Fruit fly (Drosophila melanogaster) whole organism, embryonic: ENCODE measurements around the gene Ifrd1.

ENCODE experiments used
- Abd-B ChIP-seq: fragments of 200-800 bp; sonication (Bioruptor generic); optimal IDR thresholded peaks from 2 replicates; lab custom pipeline; 2018; ENCODE audit warnings: missing biosample characterization, mild to moderate bottlenecking, missing genetic modification characterization, moderate library complexity
- Aef1 ChIP-seq: fragments of 200-800 bp; sonication (Bioruptor generic); IDR thresholded peaks from 3 replicates; pipeline ENCODE4 v1.3.6; 2022; ENCODE audit warnings: missing biosample characterization, missing genetic modification characterization
- Asciz ChIP-seq: fragments of 200-800 bp; sonication (Bioruptor generic); optimal IDR thresholded peaks from 2 replicates; lab custom pipeline; 2017; ENCODE audit warnings: missing biosample characterization, mild to moderate bottlenecking, missing genetic modification characterization, missing genetic modification reagents
- Awh ChIP-seq: fragments of 200-800 bp; sonication (Bioruptor generic); IDR thresholded peaks from 2 replicates; pipeline ENCODE4, ENCODE4 v1.3.6; 2022; ENCODE audit warnings: missing biosample characterization, missing genetic modification characterization
- CG10147 ChIP-seq: fragments of 200-800 bp; sonication (Bioruptor generic); optimal IDR thresholded peaks from 2 replicates; lab custom pipeline; 2019; ENCODE audit warnings: missing biosample characterization, mild to moderate bottlenecking, missing genetic modification characterization, moderate library complexity
- CG10462 ChIP-seq: fragments of 200-800 bp; sonication (Bioruptor generic); optimal IDR thresholded peaks from 2 replicates; lab custom pipeline; 2016; ENCODE audit warnings: missing biosample characterization, missing genetic modification characterization
- CG10654 ChIP-seq: fragments of 200-800 bp; sonication (Bioruptor generic); optimal IDR thresholded peaks from 2 replicates; lab custom pipeline; 2016; ENCODE audit warnings: missing biosample characterization, missing genetic modification characterization
- CG10979 ChIP-seq: fragments of 200-800 bp; sonication (Bioruptor generic); optimal IDR thresholded peaks from 2 replicates; lab custom pipeline; 2018; ENCODE audit warnings: missing biosample characterization, mild to moderate bottlenecking, missing genetic modification characterization, moderate library complexity
- CG12299 ChIP-seq: fragments of 200-800 bp; sonication (Bioruptor generic); optimal IDR thresholded peaks from 2 replicates; lab custom pipeline; 2018; ENCODE audit warnings: missing biosample characterization, mild to moderate bottlenecking, missing genetic modification characterization
- CG12391 ChIP-seq: fragments of 200-800 bp; sonication (Bioruptor generic); optimal IDR thresholded peaks from 3 replicates; lab custom pipeline; 2018; ENCODE audit warnings: missing biosample characterization, mild to moderate bottlenecking, missing genetic modification characterization, moderate library complexity
- CG14667 ChIP-seq: fragments of 200-800 bp; sonication (Bioruptor generic); IDR thresholded peaks from 2 replicates; pipeline ENCODE4 v1.3.6; 2022; ENCODE audit warnings: missing biosample characterization, missing genetic modification characterization
- CG14965 ChIP-seq: fragments of 200-800 bp; sonication (Bioruptor generic); optimal IDR thresholded peaks from 2 replicates; lab custom pipeline; 2016; ENCODE audit warnings: missing biosample characterization, missing genetic modification characterization, borderline replicate concordance
- CG1792 ChIP-seq: fragments of 200-800 bp; sonication (Bioruptor generic); optimal IDR thresholded peaks from 2 replicates; lab custom pipeline; 2016; ENCODE audit warnings: missing biosample characterization, missing genetic modification characterization
- CG18011 ChIP-seq: fragments of 200-800 bp; sonication (Bioruptor generic); optimal IDR thresholded peaks from 2 replicates; lab custom pipeline; 2017; ENCODE audit warnings: missing biosample characterization, missing genetic modification characterization, mild to moderate bottlenecking, moderate library complexity, missing genotype
- CG1832 ChIP-seq: fragments of 200-800 bp; sonication (Bioruptor generic); optimal IDR thresholded peaks from 2 replicates; lab custom pipeline; 2017; ENCODE audit warnings: missing biosample characterization, mild to moderate bottlenecking, missing genetic modification characterization, inconsistent platforms
- CG18599 ChIP-seq: fragments of 200-800 bp; sonication (Bioruptor generic); optimal IDR thresholded peaks from 3 replicates; lab custom pipeline; 2017; ENCODE audit warnings: missing biosample characterization, missing genetic modification characterization, mild to moderate bottlenecking, moderate library complexity, missing genetic modification reagents
- CG18764 ChIP-seq: fragments of 200-800 bp; sonication (Bioruptor generic); optimal IDR thresholded peaks from 3 replicates; lab custom pipeline; 2016; ENCODE audit warnings: missing biosample characterization, missing genetic modification characterization
- CG2202 ChIP-seq: fragments of 200-800 bp; sonication (Bioruptor generic); optimal IDR thresholded peaks from 2 replicates; lab custom pipeline; 2018; ENCODE audit warnings: missing biosample characterization, mild to moderate bottlenecking, missing genetic modification characterization
- CG31365 ChIP-seq: fragments of 200-800 bp; sonication (Bioruptor generic); optimal IDR thresholded peaks from 2 replicates; lab custom pipeline; 2018; ENCODE audit warnings: missing biosample characterization, mild to moderate bottlenecking, missing genetic modification characterization
- CG33213 ChIP-seq: fragments of 200-800 bp; sonication (Bioruptor generic); optimal IDR thresholded peaks from 3 replicates; lab custom pipeline; 2016; ENCODE audit warnings: missing biosample characterization, missing genetic modification characterization
- CG3407 ChIP-seq: fragments of 200-800 bp; sonication (Bioruptor generic); optimal IDR thresholded peaks from 2 replicates; lab custom pipeline; 2018; ENCODE audit warnings: missing biosample characterization, mild to moderate bottlenecking, missing genetic modification characterization
- CG4328 ChIP-seq: fragments of 200-800 bp; sonication (Bioruptor generic); optimal IDR thresholded peaks from 3 replicates; lab custom pipeline; 2017; ENCODE audit warnings: missing biosample characterization, missing genetic modification reagents, missing genetic modification characterization
- CG6791 ChIP-seq: fragments of 200-800 bp; sonication (Bioruptor generic); IDR thresholded peaks from 3 replicates; pipeline ENCODE4 v1.3.6; 2022; ENCODE audit warnings: missing biosample characterization, missing genetic modification characterization; ENCODE audit not compliant: partially characterized antibody
- CG7987 ChIP-seq: fragments of 200-800 bp; sonication (Bioruptor generic); optimal IDR thresholded peaks from 2 replicates; lab custom pipeline; 2018; ENCODE audit warnings: missing biosample characterization, mild to moderate bottlenecking, missing genetic modification characterization, moderate library complexity
- CG8765 ChIP-seq: fragments of 200-800 bp; sonication (Bioruptor generic); IDR thresholded peaks from 2 replicates; pipeline ENCODE4 v1.3.6; 2022; ENCODE audit warnings: missing biosample characterization, missing genetic modification characterization
- CG8924 ChIP-seq: fragments of 200-800 bp; optimal IDR thresholded peaks from 3 replicates; lab custom pipeline; 2019; ENCODE audit warnings: missing biosample characterization, mild to moderate bottlenecking, missing genetic modification characterization, moderate library complexity
- CG9797 ChIP-seq: fragments of 200-800 bp; sonication (Bioruptor generic); optimal IDR thresholded peaks from 3 replicates; lab custom pipeline; 2018; ENCODE audit warnings: missing biosample characterization, mild to moderate bottlenecking, missing genetic modification characterization
- CHES-1-like ChIP-seq: fragments of 200-800 bp; sonication (Bioruptor generic); optimal IDR thresholded peaks from 2 replicates; lab custom pipeline; 2016; ENCODE audit warnings: missing biosample characterization, missing genetic modification characterization
- ERR ChIP-seq: fragments of 200-800 bp; sonication (Bioruptor generic); optimal IDR thresholded peaks from 2 replicates; lab custom pipeline; 2016; ENCODE audit warnings: missing biosample characterization, missing genetic modification characterization
- HHEX ChIP-seq: fragments of 200-800 bp; sonication (Bioruptor generic); optimal IDR thresholded peaks from 3 replicates; lab custom pipeline; 2017; ENCODE audit warnings: missing biosample characterization, mild to moderate bottlenecking, missing genetic modification characterization, missing genetic modification reagents
- HLH3B ChIP-seq: fragments of 200-800 bp; sonication (Bioruptor generic); IDR thresholded peaks from 2 replicates; pipeline ENCODE4 v1.3.6; 2022; ENCODE audit warnings: missing biosample characterization, missing genetic modification characterization
- HmgZ ChIP-seq: fragments of 200-800 bp; sonication (Bioruptor generic); optimal IDR thresholded peaks from 2 replicates; lab custom pipeline; 2018; ENCODE audit warnings: missing biosample characterization, mild to moderate bottlenecking, missing genetic modification characterization
- Lhr ChIP-seq: fragments of 200-800 bp; sonication (Bioruptor generic); optimal IDR thresholded peaks from 3 replicates; lab custom pipeline; 2017; ENCODE audit warnings: mild to moderate bottlenecking, missing biosample characterization, missing genetic modification reagents, missing genetic modification characterization
- Neu2 ChIP-seq: fragments of 200-800 bp; sonication (Bioruptor generic); optimal IDR thresholded peaks from 3 replicates; lab custom pipeline; 2016; ENCODE audit warnings: missing biosample characterization, missing genetic modification characterization, borderline replicate concordance
- Ptx1 ChIP-seq: fragments of 200-800 bp; sonication (Bioruptor generic); IDR thresholded peaks from 2 replicates; pipeline ENCODE4 v1.3.6; 2022; ENCODE audit warnings: missing biosample characterization, missing genetic modification characterization
- al ChIP-seq: fragments of 200-800 bp; sonication (Bioruptor generic); IDR thresholded peaks from 2 replicates; pipeline ENCODE4 v1.3.6; 2022; ENCODE audit warnings: missing biosample characterization, missing genetic modification characterization
- bab2 ChIP-seq: fragments of 200-800 bp; sonication (Bioruptor generic); optimal IDR thresholded peaks from 2 replicates; lab custom pipeline; 2016; ENCODE audit warnings: missing biosample characterization, missing genetic modification characterization
- cas ChIP-seq: fragments of 200-800 bp; sonication (Bioruptor generic); IDR thresholded peaks from 2 replicates; pipeline ENCODE4 v1.3.6; 2022; ENCODE audit warnings: missing biosample characterization, missing genetic modification characterization
- cato ChIP-seq: fragments of 200-800 bp; sonication (Bioruptor generic); optimal IDR thresholded peaks from 2 replicates; lab custom pipeline; 2016; ENCODE audit warnings: missing biosample characterization, missing genetic modification characterization, borderline replicate concordance
- cg ChIP-seq: fragments of 200-800 bp; sonication (Bioruptor generic); optimal IDR thresholded peaks from 3 replicates; lab custom pipeline; 2019; ENCODE audit warnings: missing biosample characterization, mild to moderate bottlenecking, missing genetic modification characterization, moderate library complexity
- crol ChIP-seq: fragments of 200-800 bp; sonication (Bioruptor generic); IDR thresholded peaks from 2 replicates; pipeline ENCODE4 v1.3.6; 2022; ENCODE audit warnings: missing biosample characterization, missing genetic modification characterization
- dpn ChIP-seq, 2 experiments: fragments of 200-800 bp; sonication (Bioruptor generic); optimal IDR thresholded peaks; 3 replicates each; lab custom pipeline; 2016; ENCODE audit warnings: missing biosample characterization in 2 of 2, missing genetic modification characterization in 2 of 2
- fd3F ChIP-seq: fragments of 200-800 bp; sonication (Bioruptor generic); optimal IDR thresholded peaks from 2 replicates; lab custom pipeline; 2018; ENCODE audit warnings: missing biosample characterization, mild to moderate bottlenecking, missing genetic modification characterization, moderate library complexity
- lbe ChIP-seq: fragments of 200-800 bp; sonication (Bioruptor generic); optimal IDR thresholded peaks from 2 replicates; lab custom pipeline; 2016; ENCODE audit warnings: missing biosample characterization, mild to moderate bottlenecking, missing genetic modification characterization
- lmd ChIP-seq: fragments of 200-800 bp; sonication (Bioruptor generic); IDR thresholded peaks from 2 replicates; pipeline ENCODE4 v1.3.6; 2022; ENCODE audit warnings: missing biosample characterization, missing genetic modification characterization
- nerfin-2 ChIP-seq: fragments of 200-800 bp; sonication (Bioruptor generic); IDR thresholded peaks from 2 replicates; pipeline ENCODE4 v1.3.6; 2022; ENCODE audit warnings: missing biosample characterization, missing genetic modification characterization; ENCODE audit not compliant: partially characterized antibody
- scrt ChIP-seq: fragments of 200-800 bp; sonication (Bioruptor generic); optimal IDR thresholded peaks from 2 replicates; lab custom pipeline; 2018; ENCODE audit warnings: missing biosample characterization, mild to moderate bottlenecking, missing genetic modification characterization, moderate library complexity
- tup ChIP-seq: fragments of 200-800 bp; sonication (Bioruptor generic); optimal IDR thresholded peaks from 2 replicates; lab custom pipeline; 2016; ENCODE audit warnings: missing biosample characterization, mild to moderate bottlenecking, missing genetic modification characterization, moderate library complexity

Gene Ifrd1

dm6 chr2L:2874542-2875194 is 379 bp upstream of the Ifrd1 start, which contains the start of gene CG8814 (continued):
- TF ChIP-seq cas (peak; percentile 49; the same call in 1 of the 2 replicates), Ptx1 (peak; percentile 79), CG8765 (peak; percentile 46; the same call in 1 of the 2 replicates), lmd (GFP tag; lab: Robert Waterston, UW) (peak; percentile 57; the same call in 1 of the 2 replicates), Awh (no peak), CG18764 (GFP tag; lab: Kevin White, UChicago) (peak; percentile 45), HHEX (peak; percentile 48), dpn (GFP tag; optimal IDR thresholded peaks at IDR 0.05; lab: Kevin White, UChicago) (peak; percentile 27 to 75), CG10654 (GFP tag; lab: Kevin White, UChicago) (peak; percentile 54), CG3407 (GFP tag; lab: Kevin White, UChicago) (peak; percentile 23), Aef1 (GFP tag; lab: Robert Waterston, UW) (peak; percentile 83), fd3F (GFP tag; lab: Kevin White, UChicago) (peak; percentile 51), CG12299 (tag; lab: Kevin White, UChicago) (no peak), CG6791 (GFP tag; lab: Robert Waterston, UW) (peak; percentile 75; the same call in 2 of the 3 replicates), Lhr (GFP tag; lab: Kevin White, UChicago) (peak; percentile 66), CHES-1-like (GFP tag; lab: Kevin White, UChicago) (no peak), CG4328 (GFP tag; lab: Kevin White, UChicago) (peak; percentile 53), Abd-B (GFP tag; lab: Kevin White, UChicago) (peak; percentile 66), CG1792 (no peak), cg (peak; percentile 96), CG2202 (no peak), HLH3B (GFP tag; lab: Robert Waterston, UW) (peak; percentile 32; the same call in 1 of the 2 replicates), lbe (GFP tag; lab: Kevin White, UChicago) (no peak), CG10462 (GFP tag; lab: Kevin White, UChicago) (peak; percentile 65), crol (peak; percentile 21; the same call in 1 of the 2 replicates), CG14965 (GFP tag; lab: Kevin White, UChicago) (no peak), nerfin-2 (GFP tag; lab: Robert Waterston, UW) (no peak), CG10979 (peak; percentile 46), cato (GFP tag; lab: Kevin White, UChicago) (peak; percentile 48), CG31365 (no peak), CG12391 (peak; percentile 83), bab2 (GFP tag; lab: Kevin White, UChicago) (peak; percentile 26), CG14667 (GFP tag; lab: Robert Waterston, UW) (peak; percentile 38; the same call in 1 of the 2 replicates), CG8924 (tag; lab: Kevin White, UChicago) (peak; percentile 82), Asciz (GFP tag; lab: Kevin White, UChicago) (no peak), CG10147 (GFP tag; lab: Kevin White, UChicago) (peak; percentile 69), CG18599 (peak; percentile 74), CG7987 (GFP tag; lab: Kevin White, UChicago) (peak; percentile 0), CG1832 (no peak), al (peak; percentile 78), ERR (GFP tag; lab: Kevin White, UChicago) (no peak), CG18011 (GFP tag; lab: Kevin White, UChicago) (peak; percentile 28), Neu2 (GFP tag; lab: Kevin White, UChicago) (no peak), tup (GFP tag; lab: Kevin White, UChicago) (no peak), scrt (GFP tag; lab: Kevin White, UChicago) (peak; percentile 28), CG33213 (GFP tag; lab: Kevin White, UChicago) (no peak), HmgZ (no peak), CG9797 (GFP tag; lab: Kevin White, UChicago) (peak; percentile 67)
